ENCODE assay signal across 1 fruit fly cellular context in genomic region chr2L:11169904-11170303, dm6.
A peak's percentile ranks its signal among the peaks of the same experiment; 100 is the strongest.
TF ChIP-seq lines count a peak whose summit lies in the region.

No protein-coding gene starts in this region.

TF ChIP-seq in whole organism, embryonic, 481 proteins besides CTCF, POLR2A, EP300 and RAD21 (continued from another document and continues in another):
- TF ChIP-seq crol (GFP tag; IDR thresholded peaks at IDR 0.05; lab: Robert Waterston, UW) = no peak
- no peak for TF ChIP-seq CG10209 (GFP tag; optimal IDR thresholded peaks at IDR 0.05; lab: Kevin White, UChicago)
- peak; percentile 31; the same call in 1 of the 2 replicates for TF ChIP-seq Rfx (GFP tag; IDR thresholded peaks at IDR 0.05; lab: Robert Waterston, UW)
- no peak for TF ChIP-seq ftz-f1 (GFP tag; optimal IDR thresholded peaks at IDR 0.05; lab: Kevin White, UChicago)
- no peak for TF ChIP-seq CG43689 (GFP tag; IDR thresholded peaks at IDR 0.05; lab: Robert Waterston, UW)
- no peak for TF ChIP-seq CG2116 (GFP tag; optimal IDR thresholded peaks at IDR 0.05; lab: Kevin White, UChicago)
- no peak for TF ChIP-seq CG3407 (GFP tag; optimal IDR thresholded peaks at IDR 0.05; lab: Kevin White, UChicago)
- peak; percentile 64; the same call in 1 of the 3 replicates for TF ChIP-seq dysf (GFP tag; IDR thresholded peaks at IDR 0.05; lab: Robert Waterston, UW)
- peak in 1 of 2 experiments; percentile 21 for TF ChIP-seq Hr51 (GFP tag; optimal IDR thresholded peaks at IDR 0.05; lab: Kevin White, UChicago)
- no peak for TF ChIP-seq CG11247 (GFP tag; IDR thresholded peaks at IDR 0.05; lab: Robert Waterston, UW)
- no peak for TF ChIP-seq CG15696 (tag; optimal IDR thresholded peaks at IDR 0.05; lab: Kevin White, UChicago)
- no peak for TF ChIP-seq Spps (tag; optimal IDR thresholded peaks at IDR 0.05; lab: Kevin White, UChicago)
- no peak for TF ChIP-seq CG11696 (GFP tag; IDR thresholded peaks at IDR 0.05; lab: Robert Waterston, UW)
- no peak for TF ChIP-seq CG33213 (GFP tag; optimal IDR thresholded peaks at IDR 0.05; lab: Kevin White, UChicago)
- no peak for TF ChIP-seq ERR (GFP tag; optimal IDR thresholded peaks at IDR 0.05; lab: Kevin White, UChicago)
- TF ChIP-seq cato (GFP tag; optimal IDR thresholded peaks at IDR 0.05; lab: Kevin White, UChicago; ENCODE audit: borderline replicate concordance) = no peak
- no peak for TF ChIP-seq az2 (GFP tag; optimal IDR thresholded peaks at IDR 0.05; lab: Kevin White, UChicago)
- no peak for TF ChIP-seq CG31441 (GFP tag; IDR thresholded peaks at IDR 0.05; lab: Robert Waterston, UW)
- no peak for TF ChIP-seq so (GFP tag; IDR thresholded peaks at IDR 0.05; lab: Robert Waterston, UW)
- no peak for TF ChIP-seq ssp (GFP tag; IDR thresholded peaks at IDR 0.05; lab: Robert Waterston, UW)
- no peak for TF ChIP-seq CG14710 (tag; optimal IDR thresholded peaks at IDR 0.05; lab: Kevin White, UChicago)
- TF ChIP-seq CG15269 (tag; optimal IDR thresholded peaks at IDR 0.05; lab: Kevin White, UChicago) = no peak
- no peak for TF ChIP-seq Bgb (GFP tag; IDR thresholded peaks at IDR 0.05; lab: Robert Waterston, UW; ENCODE audit: partially characterized antibody)
- TF ChIP-seq PHDP (tag; optimal IDR thresholded peaks at IDR 0.05; lab: Kevin White, UChicago) = no peak
- TF ChIP-seq CG10267 (tag; optimal IDR thresholded peaks at IDR 0.05; lab: Kevin White, UChicago) = no peak
- no peak for TF ChIP-seq bigmax (GFP tag; optimal IDR thresholded peaks at IDR 0.05; lab: Kevin White, UChicago)
- TF ChIP-seq CG17385 (GFP tag; optimal IDR thresholded peaks at IDR 0.05; lab: Kevin White, UChicago) = no peak
- no peak for TF ChIP-seq NC2β (GFP tag; optimal IDR thresholded peaks at IDR 0.05; lab: Kevin White, UChicago)
- no peak for TF ChIP-seq Myb (GFP tag; optimal IDR thresholded peaks at IDR 0.05; lab: Kevin White, UChicago)
- TF ChIP-seq jigr1 (GFP tag; IDR thresholded peaks at IDR 0.05; lab: Robert Waterston, UW) = no peak
- no peak for TF ChIP-seq Dbx (GFP tag; IDR thresholded peaks at IDR 0.05; lab: Robert Waterston, UW)
- TF ChIP-seq CG4730 (GFP tag; IDR thresholded peaks at IDR 0.05; lab: Robert Waterston, UW) = no peak
- TF ChIP-seq CG14860 (GFP tag; IDR thresholded peaks at IDR 0.05; lab: Robert Waterston, UW; ENCODE audit: partially characterized antibody) = no peak
- TF ChIP-seq CG9437 (GFP tag; optimal IDR thresholded peaks at IDR 0.05; lab: Kevin White, UChicago) = no peak
- no peak for TF ChIP-seq tx (GFP tag; optimal IDR thresholded peaks at IDR 0.05; lab: Kevin White, UChicago)
- no peak for TF ChIP-seq prd (optimal IDR thresholded peaks at IDR 0.05; lab: Kevin White, UChicago)
- TF ChIP-seq prd (GFP tag; IDR thresholded peaks at IDR 0.05; lab: Robert Waterston, UW) = peak; percentile 47; the same call in 2 of the 3 replicates
- peak; percentile 35; the same call in 1 of the 4 replicates for TF ChIP-seq Gug (GFP tag; IDR thresholded peaks at IDR 0.05; lab: Robert Waterston, UW)
- TF ChIP-seq wor (GFP tag; IDR thresholded peaks at IDR 0.05; lab: Robert Waterston, UW) = no peak
- TF ChIP-seq CG16863 (GFP tag; optimal IDR thresholded peaks at IDR 0.05; lab: Kevin White, UChicago) = no peak
- no peak for TF ChIP-seq ewg (GFP tag; optimal IDR thresholded peaks at IDR 0.05; lab: Kevin White, UChicago)
- TF ChIP-seq CG15479 (GFP tag; optimal IDR thresholded peaks at IDR 0.05; lab: Kevin White, UChicago) = no peak
- no peak for TF ChIP-seq Awh (GFP tag; IDR thresholded peaks at IDR 0.05; lab: Robert Waterston, UW)
- TF ChIP-seq schlank (tag; optimal IDR thresholded peaks at IDR 0.05; lab: Kevin White, UChicago) = no peak
- TF ChIP-seq CG8388 (GFP tag; optimal IDR thresholded peaks at IDR 0.05; lab: Kevin White, UChicago) = peak; percentile 51
- TF ChIP-seq gem (tag; optimal IDR thresholded peaks at IDR 0.05; lab: Kevin White, UChicago) = peak; percentile 27
- TF ChIP-seq Bdp1 (GFP tag; optimal IDR thresholded peaks at IDR 0.05; lab: Kevin White, UChicago) = no peak
- no peak for TF ChIP-seq Nf-YB (GFP tag; optimal IDR thresholded peaks at IDR 0.05; lab: Kevin White, UChicago)
- no peak for TF ChIP-seq Aef1 (GFP tag; IDR thresholded peaks at IDR 0.05; lab: Robert Waterston, UW)
- TF ChIP-seq slbo (GFP tag; IDR thresholded peaks at IDR 0.05; lab: Robert Waterston, UW) = peak; percentile 38; the same call in 1 of the 2 replicates
- TF ChIP-seq Hey (tag; optimal IDR thresholded peaks at IDR 0.05; lab: Kevin White, UChicago) = no peak
- no peak for TF ChIP-seq Scr (GFP tag; IDR thresholded peaks at IDR 0.05; lab: Robert Waterston, UW; ENCODE audit: partially characterized antibody)
- TF ChIP-seq zen (tag; optimal IDR thresholded peaks at IDR 0.05; lab: Kevin White, UChicago) = no peak
- TF ChIP-seq CG13123 (GFP tag; optimal IDR thresholded peaks at IDR 0.05; lab: Kevin White, UChicago) = no peak
- TF ChIP-seq ash1 (GFP tag; optimal IDR thresholded peaks at IDR 0.05; lab: Kevin White, UChicago) = no peak
- peak; percentile 41; the same call in 1 of the 2 replicates for TF ChIP-seq CG32532 (GFP tag; IDR thresholded peaks at IDR 0.05; lab: Robert Waterston, UW)
- no peak for TF ChIP-seq pros (GFP tag; optimal IDR thresholded peaks at IDR 0.05; lab: Kevin White, UChicago)
- TF ChIP-seq CG9609 (GFP tag; optimal IDR thresholded peaks at IDR 0.05; lab: Kevin White, UChicago) = no peak
- TF ChIP-seq CG30020 (tag; optimal IDR thresholded peaks at IDR 0.05; lab: Kevin White, UChicago) = no peak
- no peak for TF ChIP-seq CG17328 (GFP tag; IDR thresholded peaks at IDR 0.05; lab: Robert Waterston, UW)
- TF ChIP-seq knrl (GFP tag; IDR thresholded peaks at IDR 0.05; lab: Robert Waterston, UW; ENCODE audit: partially characterized antibody) = no peak
- TF ChIP-seq CG7745 (tag; optimal IDR thresholded peaks at IDR 0.05; lab: Kevin White, UChicago) = no peak
- no peak for TF ChIP-seq nau (GFP tag; optimal IDR thresholded peaks at IDR 0.05; lab: Kevin White, UChicago)
- no peak for TF ChIP-seq pita (GFP tag; optimal IDR thresholded peaks at IDR 0.05; lab: Kevin White, UChicago)
- no peak for TF ChIP-seq Trl (optimal IDR thresholded peaks at IDR 0.05; lab: Kevin White, UChicago)
- no peak for TF ChIP-seq Trl (GFP tag; optimal IDR thresholded peaks at IDR 0.05; lab: Kevin White, UChicago)
- no peak for TF ChIP-seq stwl (tag; optimal IDR thresholded peaks at IDR 0.05; lab: Kevin White, UChicago)
- no peak for TF ChIP-seq lola (GFP tag; optimal IDR thresholded peaks at IDR 0.05; lab: Kevin White, UChicago)
- no peak for TF ChIP-seq CG8924 (tag; optimal IDR thresholded peaks at IDR 0.05; lab: Kevin White, UChicago)
- no peak for TF ChIP-seq pnt (GFP tag; optimal IDR thresholded peaks at IDR 0.05; lab: Kevin White, UChicago)
- no peak for TF ChIP-seq Dfd (GFP tag; optimal IDR thresholded peaks at IDR 0.05; lab: Kevin White, UChicago)
- TF ChIP-seq CG9817 (tag; optimal IDR thresholded peaks at IDR 0.05; lab: Kevin White, UChicago) = peak; percentile 14
- TF ChIP-seq sisA (GFP tag; IDR thresholded peaks at IDR 0.05; lab: Robert Waterston, UW) = no peak
- peak; percentile 6 for TF ChIP-seq bcd (GFP tag; optimal IDR thresholded peaks at IDR 0.05; lab: Kevin White, UChicago)
- no peak for TF ChIP-seq mld (GFP tag; IDR thresholded peaks at IDR 0.05; lab: Robert Waterston, UW; ENCODE audit: partially characterized antibody)
- no peak for TF ChIP-seq Rx (GFP tag; IDR thresholded peaks at IDR 0.05; lab: Robert Waterston, UW)
- peak; percentile 3 for TF ChIP-seq Sox102F (GFP tag; optimal IDR thresholded peaks at IDR 0.05; lab: Kevin White, UChicago)
- TF ChIP-seq CG15011 (GFP tag; optimal IDR thresholded peaks at IDR 0.05; lab: Kevin White, UChicago) = no peak
- no peak for TF ChIP-seq CG2889 (GFP tag; IDR thresholded peaks at IDR 0.05; lab: Robert Waterston, UW)
- no peak for TF ChIP-seq trem (tag; optimal IDR thresholded peaks at IDR 0.05; lab: Kevin White, UChicago)
- peak; percentile 77 for TF ChIP-seq CG7372 (GFP tag; IDR thresholded peaks at IDR 0.05; lab: Robert Waterston, UW)
- TF ChIP-seq Xbp1 (GFP tag; optimal IDR thresholded peaks at IDR 0.05; lab: Kevin White, UChicago) = no peak
- peak; percentile 18 for TF ChIP-seq Ets65A (GFP tag; lab: Kevin White, UChicago)
- no peak for TF ChIP-seq CG18764 (GFP tag; optimal IDR thresholded peaks at IDR 0.05; lab: Kevin White, UChicago)
- TF ChIP-seq onecut (GFP tag; IDR thresholded peaks at IDR 0.05; lab: Robert Waterston, UW) = no peak
- peak; percentile 29; the same call in 1 of the 2 replicates for TF ChIP-seq al (GFP tag; IDR thresholded peaks at IDR 0.05; lab: Robert Waterston, UW)
- peak; percentile 57 for TF ChIP-seq CG9932 (GFP tag; IDR thresholded peaks at IDR 0.05; lab: Robert Waterston, UW)
- no peak for TF ChIP-seq Pdp1 (GFP tag; optimal IDR thresholded peaks at IDR 0.05; lab: Kevin White, UChicago)
- TF ChIP-seq stc (GFP tag; IDR thresholded peaks at IDR 0.05; lab: Robert Waterston, UW) = no peak
- no peak for TF ChIP-seq slp2 (GFP tag; optimal IDR thresholded peaks at IDR 0.05; lab: Kevin White, UChicago)
- no peak for TF ChIP-seq CG14667 (GFP tag; IDR thresholded peaks at IDR 0.05; lab: Robert Waterston, UW)
- TF ChIP-seq cg (GFP tag; optimal IDR thresholded peaks at IDR 0.05; lab: Kevin White, UChicago) = no peak
- no peak for TF ChIP-seq kah (GFP tag; optimal IDR thresholded peaks at IDR 0.05; lab: Kevin White, UChicago)
- no peak for TF ChIP-seq CG18011 (GFP tag; optimal IDR thresholded peaks at IDR 0.05; lab: Kevin White, UChicago)
- no peak for TF ChIP-seq CG17802 (tag; optimal IDR thresholded peaks at IDR 0.05; lab: Kevin White, UChicago)
- TF ChIP-seq tgo (GFP tag; IDR thresholded peaks at IDR 0.05; lab: Robert Waterston, UW) = 0 out of 3 replicates have a peak, but pooled peaks have one; percentile 15
- no peak for TF ChIP-seq Ravus (GFP tag; IDR thresholded peaks at IDR 0.05; lab: Robert Waterston, UW)
- TF ChIP-seq E2f2 (GFP tag; IDR thresholded peaks at IDR 0.05; lab: Robert Waterston, UW) = no peak
- peak; percentile 0 for TF ChIP-seq CG10543 (GFP tag; optimal IDR thresholded peaks at IDR 0.05; lab: Kevin White, UChicago)
- TF ChIP-seq twi (tag; optimal IDR thresholded peaks at IDR 0.05; lab: Kevin White, UChicago) = no peak
- TF ChIP-seq BtbVII (GFP tag; optimal IDR thresholded peaks at IDR 0.05; lab: Kevin White, UChicago) = no peak
- no peak for TF ChIP-seq Ssrp (tag; optimal IDR thresholded peaks at IDR 0.05; lab: Kevin White, UChicago)
- no peak for TF ChIP-seq CG12942 (GFP tag; optimal IDR thresholded peaks at IDR 0.05; lab: Kevin White, UChicago)
- TF ChIP-seq Hr78 (GFP tag; optimal IDR thresholded peaks at IDR 0.05; lab: Kevin White, UChicago) = no peak
- no peak for TF ChIP-seq CG34422 (GFP tag; IDR thresholded peaks at IDR 0.05; lab: Robert Waterston, UW)
- no peak for TF ChIP-seq CG1529 (GFP tag; optimal IDR thresholded peaks at IDR 0.05; lab: Kevin White, UChicago)
- no peak for TF ChIP-seq sug (tag; optimal IDR thresholded peaks at IDR 0.05; lab: Kevin White, UChicago)
- TF ChIP-seq CG12155 (GFP tag; optimal IDR thresholded peaks at IDR 0.05; lab: Kevin White, UChicago) = no peak
- no peak for TF ChIP-seq Mes4 (GFP tag; optimal IDR thresholded peaks at IDR 0.05; lab: Kevin White, UChicago)
- TF ChIP-seq H2.0 (GFP tag; IDR thresholded peaks at IDR 0.05; lab: Robert Waterston, UW) = no peak
- no peak for TF ChIP-seq CG10431 (GFP tag; optimal IDR thresholded peaks at IDR 0.05; lab: Kevin White, UChicago)
- TF ChIP-seq aop (GFP tag; IDR thresholded peaks at IDR 0.05; lab: Robert Waterston, UW) = no peak
- no peak for TF ChIP-seq fd64A (GFP tag; optimal IDR thresholded peaks at IDR 0.05; lab: Kevin White, UChicago)
- no peak for TF ChIP-seq pfk (GFP tag; optimal IDR thresholded peaks at IDR 0.05; lab: Kevin White, UChicago)
- no peak for TF ChIP-seq Chrac-16 (GFP tag; optimal IDR thresholded peaks at IDR 0.05; lab: Kevin White, UChicago)
- no peak for TF ChIP-seq slou (GFP tag; optimal IDR thresholded peaks at IDR 0.05; lab: Kevin White, UChicago)
- no peak for TF ChIP-seq CG13894 (tag; optimal IDR thresholded peaks at IDR 0.05; lab: Kevin White, UChicago)
- no peak for TF ChIP-seq br (optimal IDR thresholded peaks at IDR 0.05; lab: Kevin White, UChicago)
- peak; percentile 22 for TF ChIP-seq sens (GFP tag; lab: Kevin White, UChicago)
- no peak for TF ChIP-seq NK7.1 (GFP tag; optimal IDR thresholded peaks at IDR 0.05; lab: Kevin White, UChicago)
- TF ChIP-seq grau (tag; optimal IDR thresholded peaks at IDR 0.05; lab: Kevin White, UChicago) = peak; percentile 65
- no peak for TF ChIP-seq CG1832 (GFP tag; optimal IDR thresholded peaks at IDR 0.05; lab: Kevin White, UChicago)
- no peak for TF ChIP-seq Hr39 (optimal IDR thresholded peaks at IDR 0.05; lab: Kevin White, UChicago)
- no peak for TF ChIP-seq CG8281 (tag; optimal IDR thresholded peaks at IDR 0.05; lab: Kevin White, UChicago)
- no peak for TF ChIP-seq CG11398 (GFP tag; optimal IDR thresholded peaks at IDR 0.05; lab: Kevin White, UChicago)
- TF ChIP-seq Nf-YA (GFP tag; IDR thresholded peaks at IDR 0.05; lab: Robert Waterston, UW) = no peak
- no peak for TF ChIP-seq z (GFP tag; IDR thresholded peaks at IDR 0.05; lab: Robert Waterston, UW)
- no peak for TF ChIP-seq tap (tag; optimal IDR thresholded peaks at IDR 0.05; lab: Kevin White, UChicago)
- no peak for TF ChIP-seq gcm2 (GFP tag; optimal IDR thresholded peaks at IDR 0.05; lab: Kevin White, UChicago)
- TF ChIP-seq CG2712 (tag; optimal IDR thresholded peaks at IDR 0.05; lab: Kevin White, UChicago) = no peak
- no peak for TF ChIP-seq wek (GFP tag; optimal IDR thresholded peaks at IDR 0.05; lab: Kevin White, UChicago)
- TF ChIP-seq her (GFP tag; optimal IDR thresholded peaks at IDR 0.05; lab: Kevin White, UChicago) = no peak
- no peak for TF ChIP-seq maf-S (GFP tag; optimal IDR thresholded peaks at IDR 0.05; lab: Kevin White, UChicago)
- no peak for TF ChIP-seq bsh (GFP tag; optimal IDR thresholded peaks at IDR 0.05; lab: Kevin White, UChicago)
- TF ChIP-seq CG18619 (GFP tag; optimal IDR thresholded peaks at IDR 0.05; lab: Kevin White, UChicago) = no peak
- TF ChIP-seq CG18476 (GFP tag; optimal IDR thresholded peaks at IDR 0.05; lab: Kevin White, UChicago) = no peak
- no peak for TF ChIP-seq Dll (GFP tag; IDR thresholded peaks at IDR 0.05; lab: Robert Waterston, UW; ENCODE audit: partially characterized antibody)
- no peak for TF ChIP-seq Taf1 (GFP tag; IDR thresholded peaks at IDR 0.05; lab: Robert Waterston, UW)
- TF ChIP-seq CG6654 (GFP tag; optimal IDR thresholded peaks at IDR 0.05; lab: Kevin White, UChicago) = no peak
- TF ChIP-seq unpg (GFP tag; optimal IDR thresholded peaks at IDR 0.05; lab: Kevin White, UChicago) = no peak
- TF ChIP-seq vfl (GFP tag; optimal IDR thresholded peaks at IDR 0.05; lab: Kevin White, UChicago) = no peak
